Fruit fly (Drosophila melanogaster) whole organism, embryonic: ENCODE measurements around the gene Coa8.

ENCODE experiments used
- B-H1 ChIP-seq: fragments of 200-800 bp; sonication (Bioruptor generic); IDR thresholded peaks from 3 replicates; pipeline ENCODE4 v1.3.6; 2022; ENCODE audit warnings: missing biosample characterization, missing genetic modification characterization
- CG10147 ChIP-seq: fragments of 200-800 bp; sonication (Bioruptor generic); optimal IDR thresholded peaks from 2 replicates; lab custom pipeline; 2019; ENCODE audit warnings: missing biosample characterization, mild to moderate bottlenecking, missing genetic modification characterization, moderate library complexity
- CG10209 ChIP-seq: fragments of 200-800 bp; sonication (Bioruptor generic); optimal IDR thresholded peaks from 3 replicates; lab custom pipeline; 2017; ENCODE audit warnings: missing biosample characterization, mild to moderate bottlenecking, missing genetic modification characterization, missing genetic modification reagents
- CG1024 ChIP-seq: fragments of 200-800 bp; sonication (Bioruptor generic); IDR thresholded peaks from 2 replicates; pipeline ENCODE4 v1.3.6; 2022; ENCODE audit warnings: missing biosample characterization, missing genetic modification characterization
- CG10979 ChIP-seq: fragments of 200-800 bp; sonication (Bioruptor generic); optimal IDR thresholded peaks from 2 replicates; lab custom pipeline; 2018; ENCODE audit warnings: missing biosample characterization, mild to moderate bottlenecking, missing genetic modification characterization, moderate library complexity
- CG11085 ChIP-seq: fragments of 200-800 bp; sonication (Bioruptor generic); IDR thresholded peaks from 2 replicates; pipeline ENCODE4 v1.3.6; 2022; ENCODE audit warnings: missing biosample characterization, missing genetic modification characterization
- CG13287 ChIP-seq: fragments of 200-800 bp; sonication (Bioruptor generic); IDR thresholded peaks from 2 replicates; pipeline ENCODE4 v1.3.6; 2022; ENCODE audit warnings: missing biosample characterization, missing genetic modification characterization; ENCODE audit not compliant: partially characterized antibody
- CG14441 ChIP-seq: fragments of 200-800 bp; sonication (Bioruptor generic); IDR thresholded peaks from 2 replicates; pipeline ENCODE4 v1.3.6; 2022; ENCODE audit warnings: missing biosample characterization, missing genetic modification characterization
- CG15073 ChIP-seq: fragments of 200-800 bp; sonication (Bioruptor generic); optimal IDR thresholded peaks from 2 replicates; lab custom pipeline; 2016; ENCODE audit warnings: missing biosample characterization, missing genetic modification characterization
- CG1647 ChIP-seq: fragments of 200-800 bp; sonication (Bioruptor generic); optimal IDR thresholded peaks from 3 replicates; lab custom pipeline; 2016; ENCODE audit warnings: missing biosample characterization, missing genetic modification characterization
- CG17612 ChIP-seq: fragments of 200-800 bp; sonication (Bioruptor generic); IDR thresholded peaks from 2 replicates; pipeline ENCODE4 v1.3.6; 2022; ENCODE audit warnings: missing biosample characterization, missing genetic modification characterization
- CG1792 ChIP-seq: fragments of 200-800 bp; sonication (Bioruptor generic); optimal IDR thresholded peaks from 2 replicates; lab custom pipeline; 2016; ENCODE audit warnings: missing biosample characterization, missing genetic modification characterization
- CG18476 ChIP-seq: fragments of 200-800 bp; sonication (Bioruptor generic); optimal IDR thresholded peaks from 2 replicates; lab custom pipeline; 2016; ENCODE audit warnings: missing biosample characterization, mild to moderate bottlenecking, missing genetic modification characterization
- CG18764 ChIP-seq: fragments of 200-800 bp; sonication (Bioruptor generic); optimal IDR thresholded peaks from 3 replicates; lab custom pipeline; 2016; ENCODE audit warnings: missing biosample characterization, missing genetic modification characterization
- CG2202 ChIP-seq: fragments of 200-800 bp; sonication (Bioruptor generic); optimal IDR thresholded peaks from 2 replicates; lab custom pipeline; 2018; ENCODE audit warnings: missing biosample characterization, mild to moderate bottlenecking, missing genetic modification characterization
- CG30020 ChIP-seq: fragments of 200-800 bp; optimal IDR thresholded peaks from 2 replicates; lab custom pipeline; 2019; ENCODE audit warnings: missing biosample characterization, mild to moderate bottlenecking, missing genetic modification characterization, moderate library complexity
- CG31441 ChIP-seq: fragments of 200-800 bp; sonication (Bioruptor generic); IDR thresholded peaks from 2 replicates; pipeline ENCODE4 v1.3.6; 2022; ENCODE audit warnings: missing biosample characterization, missing genetic modification characterization
- CG32772 ChIP-seq: fragments of 200-800 bp; sonication (Bioruptor generic); IDR thresholded peaks from 2 replicates; pipeline ENCODE4 v1.3.6; 2022; ENCODE audit warnings: missing biosample characterization, missing genetic modification characterization
- CG33557 ChIP-seq: fragments of 200-800 bp; sonication (Bioruptor generic); optimal IDR thresholded peaks from 2 replicates; lab custom pipeline; 2019; ENCODE audit warnings: missing biosample characterization, mild to moderate bottlenecking, missing genetic modification characterization, moderate library complexity
- CG4282 ChIP-seq: fragments of 200-800 bp; sonication (Bioruptor generic); optimal IDR thresholded peaks from 2 replicates; lab custom pipeline; 2016; ENCODE audit warnings: missing biosample characterization, missing genetic modification characterization
- CG6254 ChIP-seq: fragments of 200-800 bp; sonication (Bioruptor generic); optimal IDR thresholded peaks from 3 replicates; lab custom pipeline; 2017; ENCODE audit warnings: mild to moderate bottlenecking, missing biosample characterization, missing genetic modification reagents, missing genetic modification characterization
- CG7987 ChIP-seq: fragments of 200-800 bp; sonication (Bioruptor generic); optimal IDR thresholded peaks from 2 replicates; lab custom pipeline; 2018; ENCODE audit warnings: missing biosample characterization, mild to moderate bottlenecking, missing genetic modification characterization, moderate library complexity
- CG8281 ChIP-seq: fragments of 200-800 bp; sonication (Bioruptor generic); optimal IDR thresholded peaks from 2 replicates; lab custom pipeline; 2018; ENCODE audit warnings: missing biosample characterization, mild to moderate bottlenecking, missing genetic modification characterization, moderate library complexity
- CG9797 ChIP-seq: fragments of 200-800 bp; sonication (Bioruptor generic); optimal IDR thresholded peaks from 3 replicates; lab custom pipeline; 2018; ENCODE audit warnings: missing biosample characterization, mild to moderate bottlenecking, missing genetic modification characterization
- Dp ChIP-seq: fragments of 200-800 bp; sonication (Bioruptor generic); optimal IDR thresholded peaks from 2 replicates; lab custom pipeline; 2018; ENCODE audit warnings: missing biosample characterization, mild to moderate bottlenecking, missing genetic modification characterization, moderate library complexity
- Drgx ChIP-seq: fragments of 200-800 bp; sonication (Bioruptor generic); IDR thresholded peaks from 2 replicates; pipeline ENCODE4 v1.3.6; 2022; ENCODE audit warnings: missing biosample characterization, missing genetic modification characterization
- Gsc ChIP-seq: fragments of 200-800 bp; sonication (Bioruptor generic); IDR thresholded peaks from 2 replicates; pipeline ENCODE4 v1.3.6; 2022; ENCODE audit warnings: missing biosample characterization, missing genetic modification characterization
- Gug ChIP-seq: fragments of 200-800 bp; sonication (Bioruptor generic); IDR thresholded peaks from 4 replicates; pipeline ENCODE4 v1.3.6; 2022; ENCODE audit warnings: missing biosample characterization, missing genetic modification characterization
- HLH54F ChIP-seq: fragments of 200-800 bp; sonication (Bioruptor generic); optimal IDR thresholded peaks from 3 replicates; lab custom pipeline; 2016; ENCODE audit warnings: missing biosample characterization, missing genetic modification characterization
- Hr51 ChIP-seq, 2 experiments: fragments of 200-800 bp; sonication (Bioruptor generic); optimal IDR thresholded peaks; 2 replicates in 1 of 2; 3 replicates in 1 of 2; lab custom pipeline; 2016 to 2018; ENCODE audit warnings: missing biosample characterization in 2 of 2, missing genetic modification characterization in 2 of 2, mild to moderate bottlenecking in 1 of 2, moderate library complexity in 1 of 2
- MTF-1 ChIP-seq: fragments of 200-800 bp; sonication (Bioruptor generic); optimal IDR thresholded peaks from 2 replicates; lab custom pipeline; 2018; ENCODE audit warnings: missing biosample characterization, mild to moderate bottlenecking, missing genetic modification characterization, borderline replicate concordance
- NfI ChIP-seq: fragments of 200-800 bp; sonication (Bioruptor generic); optimal IDR thresholded peaks from 3 replicates; lab custom pipeline; 2018; ENCODE audit warnings: missing biosample characterization, mild to moderate bottlenecking, missing genetic modification characterization, moderate library complexity
- Ssrp ChIP-seq: fragments of 200-800 bp; sonication (Bioruptor generic); optimal IDR thresholded peaks from 2 replicates; lab custom pipeline; 2018; ENCODE audit warnings: missing biosample characterization, mild to moderate bottlenecking, missing genetic modification characterization, moderate library complexity
- Trl ChIP-seq, 3 experiments: fragments of >200 bp in 2 of 3; fragments of 200-800 bp in 1 of 3; sonication (Bioruptor generic) in 1 of 3; optimal IDR thresholded peaks; 2 replicates in 1 of 3; 3 replicates in 2 of 3; lab custom pipeline; 2016 to 2017; ENCODE audit warnings: missing biosample characterization in 1 of 3, missing genetic modification characterization in 1 of 3
- Usf ChIP-seq: fragments of 200-800 bp; sonication (Bioruptor generic); optimal IDR thresholded peaks from 2 replicates; lab custom pipeline; 2017; ENCODE audit warnings: missing genotype, missing biosample characterization, missing genetic modification characterization
- Vsx1 ChIP-seq: fragments of 200-800 bp; sonication (Bioruptor generic); optimal IDR thresholded peaks from 2 replicates; lab custom pipeline; 2017; ENCODE audit warnings: missing biosample characterization, mild to moderate bottlenecking, missing genetic modification characterization, missing genetic modification reagents
- ap ChIP-seq: fragments of 200-800 bp; sonication (Bioruptor generic); IDR thresholded peaks from 2 replicates; pipeline ENCODE4 v1.3.6; 2022; ENCODE audit warnings: missing biosample characterization, missing genetic modification characterization
- chn ChIP-seq: fragments of 200-800 bp; sonication (Bioruptor generic); optimal IDR thresholded peaks from 2 replicates; lab custom pipeline; 2016; ENCODE audit warnings: missing biosample characterization, missing genetic modification characterization
- ci ChIP-seq: fragments of 200-800 bp; sonication (Bioruptor generic); IDR thresholded peaks from 3 replicates; pipeline ENCODE4 v1.3.6; 2022; ENCODE audit warnings: missing biosample characterization, missing genetic modification characterization
- fd64A ChIP-seq: fragments of 200-800 bp; sonication (Bioruptor generic); optimal IDR thresholded peaks from 3 replicates; lab custom pipeline; 2018; ENCODE audit warnings: missing biosample characterization, mild to moderate bottlenecking, missing genetic modification characterization
- gcm ChIP-seq: fragments of 200-800 bp; sonication (Bioruptor generic); optimal IDR thresholded peaks from 2 replicates; lab custom pipeline; 2019; ENCODE audit warnings: missing biosample characterization, mild to moderate bottlenecking, missing genetic modification characterization, moderate library complexity
- hb ChIP-seq: fragments of 200-800 bp; sonication (Bioruptor generic); IDR thresholded peaks from 3 replicates; pipeline ENCODE4 v1.3.6; 2022; ENCODE audit warnings: missing biosample characterization, missing genetic modification characterization; ENCODE audit not compliant: partially characterized antibody
- kay ChIP-seq: fragments of 200-800 bp; sonication (Bioruptor generic); optimal IDR thresholded peaks from 2 replicates; lab custom pipeline; 2016; ENCODE audit warnings: missing biosample characterization, missing genetic modification characterization
- lilli ChIP-seq: fragments of 200-800 bp; sonication (Bioruptor generic); optimal IDR thresholded peaks from 3 replicates; lab custom pipeline; 2016; ENCODE audit warnings: missing biosample characterization, missing genetic modification characterization
- sc ChIP-seq, 3 experiments: fragments of >200 bp in 2 of 3; fragments of 200-800 bp in 1 of 3; sonication (Bioruptor generic) in 1 of 3; optimal IDR thresholded peaks; 2 replicates in 2 of 3; 3 replicates in 1 of 3; lab custom pipeline; 2017; ENCODE audit warnings: mild to moderate bottlenecking in 1 of 3, missing biosample characterization in 1 of 3, missing genetic modification characterization in 1 of 3, missing genetic modification reagents in 1 of 3
- sisA ChIP-seq: fragments of 200-800 bp; sonication (Bioruptor generic); IDR thresholded peaks from 2 replicates; pipeline ENCODE4 v1.3.6; 2022; ENCODE audit warnings: missing biosample characterization, missing genetic modification characterization
- sr ChIP-seq: fragments of 200-800 bp; sonication (Bioruptor generic); IDR thresholded peaks from 3 replicates; pipeline ENCODE4 v1.3.6; 2022; ENCODE audit warnings: missing biosample characterization, missing genetic modification characterization
- unc-4 ChIP-seq: fragments of 200-800 bp; sonication (Bioruptor generic); IDR thresholded peaks from 2 replicates; pipeline ENCODE4 v1.3.6; 2022; ENCODE audit warnings: missing biosample characterization, missing genetic modification characterization; ENCODE audit not compliant: partially characterized antibody
- yki ChIP-seq: fragments of >200 bp; optimal IDR thresholded peaks from 3 replicates; lab custom pipeline; 2018

Coa8 gene

dm6 chrX:1845413-1845951 is 34.6 kb upstream of the Coa8 start (continued):
- TF ChIP-seq CG2202 (tag; lab: Kevin White, UChicago) (peak; percentile 34), CG11085 (GFP tag; lab: Robert Waterston, UW) (no peak), CG33557 (GFP tag; lab: Kevin White, UChicago) (no peak), Trl (optimal IDR thresholded peaks at IDR 0.05; lab: Kevin White, UChicago) (no peak), Trl (GFP tag; optimal IDR thresholded peaks at IDR 0.05; lab: Kevin White, UChicago) (peak; percentile 63), lilli (GFP tag; lab: Kevin White, UChicago) (peak; percentile 42), hb (GFP tag; lab: Robert Waterston, UW) (no peak), sc (optimal IDR thresholded peaks at IDR 0.05; lab: Kevin White, UChicago) (no peak), sc (GFP tag; optimal IDR thresholded peaks at IDR 0.05; lab: Kevin White, UChicago) (peak; percentile 4), kay (GFP tag; lab: Kevin White, UChicago) (no peak), CG18476 (GFP tag; lab: Kevin White, UChicago) (peak; percentile 22), CG1792 (GFP tag; lab: Kevin White, UChicago) (peak; percentile 87), unc-4 (no peak), Gsc (GFP tag; lab: Robert Waterston, UW) (no peak), gcm (GFP tag; lab: Kevin White, UChicago) (no peak), Dp (GFP tag; lab: Kevin White, UChicago) (no peak), Usf (GFP tag; lab: Kevin White, UChicago) (no peak), CG14441 (GFP tag; lab: Robert Waterston, UW) (peak; percentile 66), Drgx (0 out of 2 replicates have a peak, but pooled peaks have one; percentile 7), CG18764 (peak; percentile 42), CG7987 (peak; percentile 76), MTF-1 (GFP tag; lab: Kevin White, UChicago) (no peak), CG30020 (tag; lab: Kevin White, UChicago) (no peak), yki (lab: Kevin White, UChicago) (no peak), CG8281 (tag; lab: Kevin White, UChicago) (no peak), ap (GFP tag; lab: Robert Waterston, UW) (no peak), CG13287 (GFP tag; lab: Robert Waterston, UW) (no peak), CG10209 (GFP tag; lab: Kevin White, UChicago) (peak; percentile 61), HLH54F (GFP tag; lab: Kevin White, UChicago) (no peak), CG17612 (GFP tag; lab: Robert Waterston, UW) (no peak), CG31441 (GFP tag; lab: Robert Waterston, UW) (no peak), CG1024 (GFP tag; lab: Robert Waterston, UW) (no peak; the same call in 1 of the 2 replicates), ci (GFP tag; lab: Robert Waterston, UW) (peak; percentile 76; the same call in 2 of the 3 replicates), CG1647 (GFP tag; lab: Kevin White, UChicago) (no peak), CG4282 (GFP tag; lab: Kevin White, UChicago) (no peak), sr (GFP tag; lab: Robert Waterston, UW) (peak; percentile 72), CG15073 (GFP tag; lab: Kevin White, UChicago) (no peak), fd64A (GFP tag; lab: Kevin White, UChicago) (no peak), Hr51 (GFP tag; optimal IDR thresholded peaks at IDR 0.05; lab: Kevin White, UChicago) (peak in 1 of 2 experiments; percentile 7), chn (GFP tag; lab: Kevin White, UChicago) (no peak), sisA (GFP tag; lab: Robert Waterston, UW) (no peak), CG6254 (GFP tag; lab: Kevin White, UChicago) (no peak), CG10979 (tag; lab: Kevin White, UChicago) (no peak), Ssrp (tag; lab: Kevin White, UChicago) (no peak), CG32772 (GFP tag; lab: Robert Waterston, UW) (no peak), CG10147 (no peak), CG9797 (GFP tag; lab: Kevin White, UChicago) (no peak), NfI (peak; percentile 17), B-H1 (GFP tag; lab: Robert Waterston, UW) (peak; percentile 31; the same call in 1 of the 3 replicates), Gug (GFP tag; lab: Robert Waterston, UW) (no peak), Vsx1 (GFP tag; lab: Kevin White, UChicago) (peak; percentile 51)
